Worm (Caenorhabditis elegans) whole organism, L3 larva: ENCODE data around the gene srr-9.

Source experiments
- R02D3.7 ChIP-seq: fragments of 150-350 bp; optimal IDR thresholded peaks from 2 replicates; lab custom pipeline; 2014; ENCODE audit warnings: missing biosample characterization, missing genetic modification characterization
- ZK546.5 ChIP-seq: sonication (generic microtip); optimal IDR thresholded peaks from 2 replicates; lab custom pipeline; 2017; ENCODE audit warnings: missing biosample characterization, missing genetic modification characterization
- aly-2 ChIP-seq: fragments of 150-350 bp; optimal IDR thresholded peaks from 2 replicates; lab custom pipeline; 2014; ENCODE audit warnings: missing biosample characterization, missing genetic modification characterization
- ama-1 ChIP-seq: fragments of 150-350 bp; optimal IDR thresholded peaks from 2 replicates; lab custom pipeline; 2018
- ceh-16 ChIP-seq: sonication (generic microtip); optimal IDR thresholded peaks from 2 replicates; lab custom pipeline; 2017; ENCODE audit warnings: missing biosample characterization, missing genetic modification characterization
- ceh-28 ChIP-seq: fragments of 150-350 bp; optimal IDR thresholded peaks from 2 replicates; lab custom pipeline; 2014; ENCODE audit warnings: missing biosample characterization, missing genetic modification reagents, missing genetic modification characterization
- ceh-82 ChIP-seq: fragments of 150-350 bp; optimal IDR thresholded peaks from 2 replicates; lab custom pipeline; 2014; ENCODE audit warnings: missing biosample characterization, missing genetic modification characterization
- ceh-9 ChIP-seq: sonication (generic microtip); optimal IDR thresholded peaks from 2 replicates; lab custom pipeline; 2018; ENCODE audit warnings: missing biosample characterization, missing genetic modification characterization
- daf-12 ChIP-seq: fragments of 150-350 bp; optimal IDR thresholded peaks from 2 replicates; lab custom pipeline; 2014; ENCODE audit warnings: missing biosample characterization, missing genetic modification reagents, missing genetic modification characterization
- egl-27 ChIP-seq: sonication (generic microtip); optimal IDR thresholded peaks from 4 replicates; lab custom pipeline; 2017; ENCODE audit warnings: missing biosample characterization, missing genetic modification reagents, missing genetic modification characterization
- egl-5 ChIP-seq: fragments of 150-350 bp; optimal IDR thresholded peaks from 2 replicates; lab custom pipeline; 2017; ENCODE audit warnings: missing biosample characterization, missing genetic modification reagents, missing genetic modification characterization, inconsistent platforms
- elt-1 ChIP-seq: fragments of 150-350 bp; optimal IDR thresholded peaks from 2 replicates; lab custom pipeline; 2014; ENCODE audit warnings: missing biosample characterization, missing genetic modification characterization
- elt-2 ChIP-seq: sonication (generic microtip); optimal IDR thresholded peaks from 2 replicates; lab custom pipeline; 2016; ENCODE audit warnings: missing genetic modification reagents, mild to moderate bottlenecking, missing genetic modification characterization, missing compliant biosample characterization
- elt-3 ChIP-seq, 3 experiments: fragments of 150-350 bp in 1 of 3; sonication (generic microtip) in 2 of 3; optimal IDR thresholded peaks; 2 replicates in 2 of 3; 4 replicates in 1 of 3; lab custom pipeline; 2014 to 2017; ENCODE audit warnings: missing biosample characterization in 3 of 3, missing genetic modification characterization in 3 of 3
- eor-1 ChIP-seq, 2 experiments: fragments of 150-350 bp; optimal IDR thresholded peaks; 2 replicates each; lab custom pipeline; 2014 to 2018; ENCODE audit warnings: missing biosample characterization in 2 of 2, missing genetic modification characterization in 2 of 2
- fkh-10 ChIP-seq: sonication (generic microtip); optimal IDR thresholded peaks from 2 replicates; lab custom pipeline; 2017; ENCODE audit warnings: missing biosample characterization, missing genetic modification reagents, missing genetic modification characterization
- fkh-2 ChIP-seq: fragments of 150-350 bp; optimal IDR thresholded peaks from 2 replicates; lab custom pipeline; 2014; ENCODE audit warnings: missing biosample characterization, missing genetic modification reagents, missing genetic modification characterization
- fos-1 ChIP-seq: fragments of 150-350 bp; optimal IDR thresholded peaks from 2 replicates; lab custom pipeline; 2014; ENCODE audit warnings: missing biosample characterization, missing genetic modification characterization
- hmg-11 ChIP-seq: sonication (generic microtip); optimal IDR thresholded peaks from 2 replicates; lab custom pipeline; 2016; ENCODE audit warnings: missing genetic modification characterization, missing compliant biosample characterization
- jun-1 ChIP-seq: fragments of 150-350 bp; optimal IDR thresholded peaks from 2 replicates; lab custom pipeline; 2014; ENCODE audit warnings: missing biosample characterization, missing genetic modification reagents, missing genetic modification characterization
- lin-15B ChIP-seq: fragments of 150-350 bp; optimal IDR thresholded peaks from 2 replicates; lab custom pipeline; 2014; ENCODE audit warnings: missing biosample characterization, missing genetic modification characterization
- lin-39 ChIP-seq: fragments of 150-350 bp; optimal IDR thresholded peaks from 2 replicates; lab custom pipeline; 2018; ENCODE audit warnings: missing biosample characterization, missing genetic modification reagents, missing genetic modification characterization
- lsy-12 ChIP-seq: sonication (generic microtip); optimal IDR thresholded peaks from 2 replicates; lab custom pipeline; 2016; ENCODE audit warnings: mild to moderate bottlenecking, missing genetic modification characterization, missing compliant biosample characterization
- mdl-1 ChIP-seq: fragments of 150-350 bp; optimal IDR thresholded peaks from 2 replicates; lab custom pipeline; 2014; ENCODE audit warnings: missing biosample characterization, missing genetic modification characterization
- mml-1 ChIP-seq: fragments of 150-350 bp; sonication (generic microtip); optimal IDR thresholded peaks from 3 replicates; lab custom pipeline; 2014; ENCODE audit warnings: missing biosample characterization, missing genetic modification characterization
- nfya-1 ChIP-seq: sonication (generic microtip); optimal IDR thresholded peaks from 2 replicates; lab custom pipeline; 2017; ENCODE audit warnings: missing genetic modification characterization, mild to moderate bottlenecking, missing compliant biosample characterization, antibody characterized with exemption, moderate library complexity; ENCODE audit not compliant: insufficient read depth
- nhr-11 ChIP-seq: fragments of 150-350 bp; optimal IDR thresholded peaks from 2 replicates; lab custom pipeline; 2014; ENCODE audit warnings: missing biosample characterization, missing genetic modification characterization
- nhr-12 ChIP-seq: fragments of 150-350 bp; optimal IDR thresholded peaks from 2 replicates; lab custom pipeline; 2014; ENCODE audit warnings: missing biosample characterization, missing genetic modification characterization
- nhr-23 ChIP-seq: fragments of 150-350 bp; optimal IDR thresholded peaks from 2 replicates; lab custom pipeline; 2014; ENCODE audit warnings: missing biosample characterization, missing genetic modification reagents, missing genetic modification characterization
- nhr-237 ChIP-seq: fragments of 150-350 bp; optimal IDR thresholded peaks from 2 replicates; lab custom pipeline; 2014; ENCODE audit warnings: missing biosample characterization, missing genetic modification characterization
- nhr-25 ChIP-seq: sonication (generic microtip); optimal IDR thresholded peaks from 2 replicates; lab custom pipeline; 2017; ENCODE audit warnings: missing biosample characterization, missing genetic modification characterization
- nhr-28 ChIP-seq: fragments of 150-350 bp; optimal IDR thresholded peaks from 2 replicates; lab custom pipeline; 2014; ENCODE audit warnings: missing biosample characterization, missing genetic modification characterization
- nhr-43 ChIP-seq: sonication (generic microtip); optimal IDR thresholded peaks from 2 replicates; lab custom pipeline; 2016; ENCODE audit warnings: mild to moderate bottlenecking, missing genetic modification characterization, missing compliant biosample characterization; ENCODE audit not compliant: poor library complexity, severe bottlenecking
- nhr-67 ChIP-seq: fragments of 150-350 bp; optimal IDR thresholded peaks from 2 replicates; lab custom pipeline; 2014; ENCODE audit warnings: missing biosample characterization, missing genetic modification characterization
- nhr-76 ChIP-seq: fragments of 150-350 bp; sonication (generic microtip); optimal IDR thresholded peaks from 5 replicates; lab custom pipeline; 2014; ENCODE audit warnings: missing biosample characterization, missing genetic modification characterization
- nhr-77 ChIP-seq: fragments of 150-350 bp; optimal IDR thresholded peaks from 2 replicates; lab custom pipeline; 2014; ENCODE audit warnings: missing biosample characterization, missing genetic modification characterization
- pha-4 ChIP-seq: fragments of 150-350 bp; optimal IDR thresholded peaks from 2 replicates; lab custom pipeline; 2014; ENCODE audit warnings: missing biosample characterization, missing genetic modification reagents, missing genetic modification characterization
- pqm-1 ChIP-seq: fragments of 150-350 bp; optimal IDR thresholded peaks from 2 replicates; lab custom pipeline; 2017; ENCODE audit warnings: missing biosample characterization, missing genetic modification characterization, inconsistent platforms
- sea-2 ChIP-seq: fragments of 150-350 bp; sonication (generic microtip); optimal IDR thresholded peaks from 4 replicates; lab custom pipeline; 2014; ENCODE audit warnings: missing biosample characterization, missing genetic modification reagents, missing genetic modification characterization
- skn-1 ChIP-seq: fragments of 150-350 bp; optimal IDR thresholded peaks from 2 replicates; lab custom pipeline; 2014; ENCODE audit warnings: missing biosample characterization, missing genetic modification characterization
- snpc-4 ChIP-seq: fragments of 150-350 bp; optimal IDR thresholded peaks from 2 replicates; lab custom pipeline; 2014; ENCODE audit warnings: missing biosample characterization, missing genetic modification characterization
- tbx-2 ChIP-seq: sonication (generic microtip); optimal IDR thresholded peaks from 2 replicates; lab custom pipeline; 2016; ENCODE audit warnings: mild to moderate bottlenecking, missing genetic modification characterization, missing compliant biosample characterization
- unc-39 ChIP-seq: sonication (generic microtip); optimal IDR thresholded peaks from 4 replicates; lab custom pipeline; 2017; ENCODE audit warnings: missing biosample characterization, missing genetic modification characterization
- unc-62 ChIP-seq: fragments of 150-350 bp; sonication (generic microtip); optimal IDR thresholded peaks from 4 replicates; lab custom pipeline; 2014; ENCODE audit warnings: missing biosample characterization, missing genetic modification reagents, missing genetic modification characterization
- zag-1 ChIP-seq: fragments of 150-350 bp; optimal IDR thresholded peaks from 2 replicates; lab custom pipeline; 2014; ENCODE audit warnings: missing biosample characterization, missing genetic modification characterization
- ztf-11 ChIP-seq: fragments of 150-350 bp; optimal IDR thresholded peaks from 2 replicates; lab custom pipeline; 2014; ENCODE audit warnings: missing biosample characterization, missing genetic modification characterization
- ztf-4 ChIP-seq: fragments of 150-350 bp; optimal IDR thresholded peaks from 2 replicates; lab custom pipeline; 2014; ENCODE audit warnings: missing biosample characterization, missing genetic modification characterization

Gene srr-9

ce11 chrV:7726202-7726601 is 11.6 kb upstream of the srr-9 start:
- no peak for TF ChIP-seq nhr-76 (tag; lab: Kevin White, UChicago)
- no peak for TF ChIP-seq egl-5 (tag; lab: Kevin White, UChicago)
- no peak for TF ChIP-seq ztf-11 (tag; lab: Kevin White, UChicago)
- TF ChIP-seq, all 47 proteins: peak for 0

DNA sequence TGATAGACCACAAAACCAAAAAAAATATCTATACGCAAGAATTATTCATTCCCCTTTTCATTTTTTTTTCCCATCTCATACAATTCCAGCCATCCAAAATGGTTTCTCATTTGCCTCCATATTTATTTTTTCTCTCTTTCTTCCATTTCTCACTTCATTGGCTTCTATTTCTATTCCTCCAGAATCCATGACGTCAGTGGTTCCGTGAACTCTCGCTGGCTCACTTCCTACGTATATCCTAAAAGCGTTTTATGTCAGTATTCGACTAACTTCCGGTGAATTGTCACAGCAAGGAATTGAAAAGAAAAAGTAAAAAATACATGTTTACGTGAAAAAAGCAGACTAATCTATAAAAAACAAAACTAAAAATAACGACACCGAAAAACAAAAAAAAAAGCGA is 10.9 kb upstream of the srr-9 start:
- peak; percentile 18 for TF ChIP-seq nfya-1
- TF ChIP-seq ztf-11 (tag; lab: Kevin White, UChicago): no peak

- peak; percentile 20 for TF ChIP-seq skn-1 (tag; lab: Kevin White, UChicago)
- TF ChIP-seq nhr-43 (tag; lab: Kevin White, UChicago): no peak
- no peak for TF ChIP-seq elt-3 (tag; optimal IDR thresholded peaks at IDR 0.05; lab: Kevin White, UChicago)
- TF ChIP-seq tbx-2: peak; percentile 91
- no peak for TF ChIP-seq egl-27 (tag; lab: Kevin White, UChicago)
- TF ChIP-seq nhr-76 (tag; lab: Kevin White, UChicago): no peak
- no peak for TF ChIP-seq ztf-11 (tag; lab: Kevin White, UChicago)
- TF ChIP-seq snpc-4 (tag; lab: Kevin White, UChicago): no peak
- TF ChIP-seq fos-1 (tag; lab: Kevin White, UChicago): no peak
- TF ChIP-seq ceh-28: peak; percentile 76
- peak; percentile 26 for TF ChIP-seq pha-4 (tag; lab: Kevin White, UChicago)
- TF ChIP-seq nhr-77: no peak
- TF ChIP-seq jun-1 (tag; lab: Kevin White, UChicago): peak; percentile 67
- TF ChIP-seq pqm-1 (tag; lab: Kevin White, UChicago): peak; percentile 18
- no peak for TF ChIP-seq nhr-28 (tag; lab: Kevin White, UChicago)
- TF ChIP-seq egl-5 (tag; lab: Kevin White, UChicago): peak; percentile 41
- peak; percentile 69 for TF ChIP-seq nhr-25 (tag; lab: Kevin White, UChicago)
- TF ChIP-seq fkh-2 (tag; lab: Kevin White, UChicago): no peak
- TF ChIP-seq elt-1 (tag; lab: Kevin White, UChicago): no peak
- TF ChIP-seq ceh-82 (tag; lab: Kevin White, UChicago): peak; percentile 55
- TF ChIP-seq nhr-11 (tag; lab: Kevin White, UChicago): peak; percentile 46
- peak; percentile 72 for TF ChIP-seq fkh-10
- TF ChIP-seq nhr-237 (tag; lab: Kevin White, UChicago): no peak
- peak; percentile 5 for TF ChIP-seq R02D3.7
- TF ChIP-seq lin-15B: peak; percentile 56
- peak; percentile 38 for TF ChIP-seq mdl-1 (tag; lab: Kevin White, UChicago)
- TF ChIP-seq nhr-23 (tag; lab: Kevin White, UChicago): peak; percentile 53
- no peak for TF ChIP-seq ztf-4 (tag; lab: Kevin White, UChicago)
- TF ChIP-seq unc-39 (tag; lab: Kevin White, UChicago): no peak
- no peak for TF ChIP-seq aly-2
- TF ChIP-seq ceh-16 (tag; lab: Kevin White, UChicago): no peak
- TF ChIP-seq ZK546.5 (tag; lab: Kevin White, UChicago): no peak
- no peak for TF ChIP-seq daf-12 (tag; lab: Kevin White, UChicago)
- TF ChIP-seq sea-2: peak; percentile 16
- peak; percentile 72 for TF ChIP-seq lin-39 (tag; lab: Kevin White, UChicago)
- no peak for TF ChIP-seq ceh-9 (tag; lab: Kevin White, UChicago)
- peak; percentile 39 for TF ChIP-seq zag-1 (tag; lab: Kevin White, UChicago)
- peak; percentile 89 for TF ChIP-seq nfya-1
- no peak for TF ChIP-seq unc-62 (GFP tag; lab: Kevin White, UChicago)
- no peak for TF ChIP-seq nhr-12 (tag; lab: Kevin White, UChicago)
- no peak for TF ChIP-seq ama-1 (lab: Kevin White, UChicago)
- TF ChIP-seq nhr-67: no peak
- peak; percentile 80 for TF ChIP-seq hmg-11 (tag; lab: Kevin White, UChicago)
- TF ChIP-seq eor-1 (tag; optimal IDR thresholded peaks at IDR 0.05; lab: Kevin White, UChicago): no peak
- peak; percentile 57 for TF ChIP-seq elt-2 (tag; lab: Kevin White, UChicago)
- no peak for TF ChIP-seq mml-1 (tag; lab: Kevin White, UChicago)
- peak; percentile 50 for TF ChIP-seq lsy-12 (tag; lab: Kevin White, UChicago)
These were observed 9.7 kb upstream of the srr-9 start for ce11 chrV:7728003-7728678.
